Fruit fly (Drosophila melanogaster): ENCODE measurements around the gene CG11162.

- TF ChIP-seq ap (GFP tag; IDR thresholded peaks at IDR 0.05): no peak
- no peak for TF ChIP-seq MESR4 (GFP tag; optimal IDR thresholded peaks at IDR 0.05)
Observed at dm6 chrX:13641891-13642617, 34.6 kb upstream of the CG11162 start.
